Fruit fly (Drosophila melanogaster): ENCODE measurements around the gene gzl.

Gene gzl

DNA sequence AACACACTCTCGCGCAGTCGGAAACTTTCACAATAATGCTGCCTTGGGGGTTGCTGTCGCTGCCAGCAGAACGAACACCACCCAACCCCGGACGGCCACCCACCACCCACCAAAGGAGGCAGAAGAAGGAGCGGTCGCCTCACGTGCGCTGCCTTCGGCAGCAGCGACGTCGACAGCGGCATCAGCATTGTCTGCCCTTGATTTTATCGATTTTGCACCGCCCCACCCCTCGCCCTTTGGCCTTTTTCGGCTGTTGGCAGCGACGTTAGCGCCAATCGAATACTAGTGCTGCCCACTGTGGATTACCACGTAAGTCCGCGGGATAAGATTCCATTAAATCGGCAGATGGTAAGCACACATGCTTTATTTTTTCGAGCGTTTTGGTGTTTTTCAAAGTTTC lies 36.4 kb downstream of the gzl start (continued):
- TF ChIP-seq pho (GFP tag; optimal IDR thresholded peaks at IDR 0.05), result no peak
- TF ChIP-seq CG9817 (tag; optimal IDR thresholded peaks at IDR 0.05), result no peak
- no peak for TF ChIP-seq HLH3B (GFP tag; IDR thresholded peaks at IDR 0.05)
- no peak for TF ChIP-seq Atf3 (GFP tag; optimal IDR thresholded peaks at IDR 0.05)
- TF ChIP-seq ATbp (GFP tag; optimal IDR thresholded peaks at IDR 0.05), result no peak
- no peak for TF ChIP-seq CG30020 (tag; optimal IDR thresholded peaks at IDR 0.05)
- no peak for TF ChIP-seq CG17912 (GFP tag; optimal IDR thresholded peaks at IDR 0.05)
- TF ChIP-seq Hmx (GFP tag; optimal IDR thresholded peaks at IDR 0.05), result no peak
- TF ChIP-seq Hey (tag; optimal IDR thresholded peaks at IDR 0.05), result no peak
- no peak for TF ChIP-seq BtbVII (GFP tag; optimal IDR thresholded peaks at IDR 0.05)
- no peak for TF ChIP-seq CG13775 (GFP tag; optimal IDR thresholded peaks at IDR 0.05)
- TF ChIP-seq Oli (tag; optimal IDR thresholded peaks at IDR 0.05), result no peak
- no peak for TF ChIP-seq mirr (GFP tag; optimal IDR thresholded peaks at IDR 0.05)
- no peak for TF ChIP-seq Hr39 (optimal IDR thresholded peaks at IDR 0.05)
- peak; percentile 96 for TF ChIP-seq Adf1 (GFP tag; IDR thresholded peaks at IDR 0.05)

DNA sequence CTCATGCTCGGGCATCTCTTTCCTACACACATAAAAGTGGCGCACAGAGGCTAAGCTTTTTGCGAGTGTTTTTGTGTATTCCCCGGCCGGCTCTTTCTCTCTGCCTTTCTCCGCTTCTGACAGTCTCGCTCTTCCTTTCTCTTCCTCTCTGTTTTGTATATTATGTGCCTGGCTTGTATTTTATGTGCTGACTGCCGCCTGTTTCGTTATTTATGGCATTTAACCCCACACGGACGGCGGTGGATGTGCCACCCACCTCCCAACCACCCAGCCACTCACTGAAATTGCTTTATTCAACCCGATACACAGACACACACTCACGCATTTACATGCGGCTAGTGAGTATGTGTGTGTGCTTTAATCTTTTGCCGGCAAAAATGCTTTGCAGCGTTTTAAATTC lies 37.2 kb downstream of the gzl start:
- TF ChIP-seq so (GFP tag; IDR thresholded peaks at IDR 0.05), result 0 out of 3 replicates have a peak, but pooled peaks have one; percentile 41
- TF ChIP-seq Optix (GFP tag; IDR thresholded peaks at IDR 0.05), result no peak
- no peak for TF ChIP-seq CG6791 (GFP tag; IDR thresholded peaks at IDR 0.05; ENCODE audit: partially characterized antibody)
- no peak for TF ChIP-seq Xrp1 (GFP tag; IDR thresholded peaks at IDR 0.05)
- no peak for TF ChIP-seq CG12659 (GFP tag; optimal IDR thresholded peaks at IDR 0.05)
- TF ChIP-seq CG13296 (GFP tag; optimal IDR thresholded peaks at IDR 0.05), result no peak
- no peak for TF ChIP-seq CG14050 (GFP tag; IDR thresholded peaks at IDR 0.05)
- TF ChIP-seq Sry-β (GFP tag; optimal IDR thresholded peaks at IDR 0.05), result no peak
- TF ChIP-seq CG4328 (GFP tag; optimal IDR thresholded peaks at IDR 0.05), result no peak
- TF ChIP-seq CG3995 (GFP tag; optimal IDR thresholded peaks at IDR 0.05), result no peak
- TF ChIP-seq CG3163 (GFP tag; optimal IDR thresholded peaks at IDR 0.05), result no peak
- TF ChIP-seq CG7963 (GFP tag; IDR thresholded peaks at IDR 0.05; ENCODE audit: partially characterized antibody), result no peak
- no peak for TF ChIP-seq CG14014 (GFP tag; IDR thresholded peaks at IDR 0.05)
- TF ChIP-seq insv (GFP tag; optimal IDR thresholded peaks at IDR 0.05), result no peak
- peak; percentile 23 for TF ChIP-seq mirr (GFP tag; optimal IDR thresholded peaks at IDR 0.05)
- TF ChIP-seq br (optimal IDR thresholded peaks at IDR 0.05), result no peak
- TF ChIP-seq ac (GFP tag; optimal IDR thresholded peaks at IDR 0.05), result no peak
- no peak for TF ChIP-seq CG16813 (GFP tag; IDR thresholded peaks at IDR 0.05; ENCODE audit: partially characterized antibody)
- TF ChIP-seq tll (GFP tag; optimal IDR thresholded peaks at IDR 0.05), result no peak
- no peak for TF ChIP-seq gem (tag; optimal IDR thresholded peaks at IDR 0.05)
- no peak for TF ChIP-seq Dip2 (GFP tag; IDR thresholded peaks at IDR 0.05)
- no peak for TF ChIP-seq gt (GFP tag; IDR thresholded peaks at IDR 0.05)
- no peak for TF ChIP-seq CG15514 (GFP tag; optimal IDR thresholded peaks at IDR 0.05)
- TF ChIP-seq hb (GFP tag; IDR thresholded peaks at IDR 0.05; ENCODE audit: partially characterized antibody), result no peak
- 0 out of 2 replicates have a peak, but pooled peaks have one; percentile 40 for TF ChIP-seq rib (GFP tag; IDR thresholded peaks at IDR 0.05)
- no peak for TF ChIP-seq CG3407 (GFP tag; optimal IDR thresholded peaks at IDR 0.05)
- no peak for TF ChIP-seq ro (GFP tag; IDR thresholded peaks at IDR 0.05)
- TF ChIP-seq lab (GFP tag; optimal IDR thresholded peaks at IDR 0.05), result no peak
- TF ChIP-seq CG2712 (tag; optimal IDR thresholded peaks at IDR 0.05), result no peak
- peak; percentile 47; the same call in 1 of the 2 replicates for TF ChIP-seq Adf1 (GFP tag; IDR thresholded peaks at IDR 0.05)
- TF ChIP-seq CG15011 (GFP tag; optimal IDR thresholded peaks at IDR 0.05), result no peak
- TF ChIP-seq HLH4C (GFP tag; IDR thresholded peaks at IDR 0.05; ENCODE audit: partially characterized antibody), result no peak
- TF ChIP-seq CG8478 (optimal IDR thresholded peaks at IDR 0.05), result no peak
- TF ChIP-seq pros (GFP tag; optimal IDR thresholded peaks at IDR 0.05), result peak; percentile 38
- no peak for TF ChIP-seq Sox102F (GFP tag; optimal IDR thresholded peaks at IDR 0.05)
- peak; percentile 95 for TF ChIP-seq abd-A (tag; optimal IDR thresholded peaks at IDR 0.05)
- no peak for TF ChIP-seq CG12299 (tag; optimal IDR thresholded peaks at IDR 0.05)
- TF ChIP-seq shn (GFP tag; optimal IDR thresholded peaks at IDR 0.05), result no peak
